1 fruit fly cellular context compared by ENCODE assay signal in genomic region chr2L:160581-161452, dm6.
TF ChIP-seq lines count a peak whose summit lies in the region.

No protein-coding gene starts in this region.

TF ChIP-seq in whole organism, embryonic, 481 proteins besides CTCF, POLR2A, EP300 and RAD21 (continued from another document and continues in another):
- TF ChIP-seq chn (GFP tag; optimal IDR thresholded peaks at IDR 0.05; lab: Kevin White, UChicago) (peak; percentile 24), gem (tag; optimal IDR thresholded peaks at IDR 0.05; lab: Kevin White, UChicago) (peak; percentile 6), mam (GFP tag; optimal IDR thresholded peaks at IDR 0.05; lab: Kevin White, UChicago) (no peak), CG2116 (GFP tag; optimal IDR thresholded peaks at IDR 0.05; lab: Kevin White, UChicago) (no peak), CG8281 (tag; optimal IDR thresholded peaks at IDR 0.05; lab: Kevin White, UChicago) (no peak), CG15479 (GFP tag; optimal IDR thresholded peaks at IDR 0.05; lab: Kevin White, UChicago) (peak; percentile 39), CG6791 (GFP tag; IDR thresholded peaks at IDR 0.05; lab: Robert Waterston, UW; ENCODE audit: partially characterized antibody) (no peak), CG7839 (tag; optimal IDR thresholded peaks at IDR 0.05; lab: Kevin White, UChicago) (peak; percentile 12), CG6854 (GFP tag; optimal IDR thresholded peaks at IDR 0.05; lab: Kevin White, UChicago) (peak; percentile 13), az2 (GFP tag; optimal IDR thresholded peaks at IDR 0.05; lab: Kevin White, UChicago) (no peak), ato (GFP tag; IDR thresholded peaks at IDR 0.05; lab: Robert Waterston, UW; ENCODE audit: partially characterized antibody) (no peak), CG17802 (tag; optimal IDR thresholded peaks at IDR 0.05; lab: Kevin White, UChicago) (no peak), Nf-YA (GFP tag; IDR thresholded peaks at IDR 0.05; lab: Robert Waterston, UW) (no peak), unpg (GFP tag; optimal IDR thresholded peaks at IDR 0.05; lab: Kevin White, UChicago) (no peak), CG13894 (tag; optimal IDR thresholded peaks at IDR 0.05; lab: Kevin White, UChicago) (peak; percentile 79), CG4854 (GFP tag; optimal IDR thresholded peaks at IDR 0.05; lab: Kevin White, UChicago) (no peak), CG18619 (GFP tag; optimal IDR thresholded peaks at IDR 0.05; lab: Kevin White, UChicago) (no peak), dysf (GFP tag; IDR thresholded peaks at IDR 0.05; lab: Robert Waterston, UW) (no peak), CG6813 (GFP tag; optimal IDR thresholded peaks at IDR 0.05; lab: Kevin White, UChicago) (no peak), Sin3A (optimal IDR thresholded peaks at IDR 0.05; lab: Kevin White, UChicago) (no peak), dpn (GFP tag; optimal IDR thresholded peaks at IDR 0.05; lab: Kevin White, UChicago) (no peak), CG18262 (tag; optimal IDR thresholded peaks at IDR 0.05; lab: Kevin White, UChicago) (no peak), C15 (GFP tag; IDR thresholded peaks at IDR 0.05; lab: Robert Waterston, UW) (no peak), ERR (GFP tag; optimal IDR thresholded peaks at IDR 0.05; lab: Kevin White, UChicago) (peak; percentile 22), MBD-R2 (GFP tag; IDR thresholded peaks at IDR 0.05; lab: Robert Waterston, UW) (no peak), amos (GFP tag; IDR thresholded peaks at IDR 0.05; lab: Robert Waterston, UW; ENCODE audit: partially characterized antibody) (no peak), gcm2 (GFP tag; optimal IDR thresholded peaks at IDR 0.05; lab: Kevin White, UChicago) (peak; percentile 57), ab (GFP tag; optimal IDR thresholded peaks at IDR 0.05; lab: Kevin White, UChicago) (no peak), caup (GFP tag; optimal IDR thresholded peaks at IDR 0.05; lab: Kevin White, UChicago; ENCODE audit: severe bottlenecking) (peak; percentile 48), en (GFP tag; optimal IDR thresholded peaks at IDR 0.05; lab: Kevin White, UChicago) (peak; percentile 19), repo (GFP tag; optimal IDR thresholded peaks at IDR 0.05; lab: Kevin White, UChicago) (no peak), kni (GFP tag; optimal IDR thresholded peaks at IDR 0.05; lab: Kevin White, UChicago) (peak; percentile 100), CG9727 (GFP tag; optimal IDR thresholded peaks at IDR 0.05; lab: Kevin White, UChicago) (peak; percentile 37), Atf3 (GFP tag; optimal IDR thresholded peaks at IDR 0.05; lab: Kevin White, UChicago) (no peak), CG17385 (GFP tag; optimal IDR thresholded peaks at IDR 0.05; lab: Kevin White, UChicago) (peak; percentile 37), z (GFP tag; IDR thresholded peaks at IDR 0.05; lab: Robert Waterston, UW) (no peak), GATAe (GFP tag; conservative IDR thresholded peaks at IDR 0.05; lab: Robert Waterston, UW) (no peak), CG43689 (GFP tag; IDR thresholded peaks at IDR 0.05; lab: Robert Waterston, UW) (no peak), CG2202 (tag; optimal IDR thresholded peaks at IDR 0.05; lab: Kevin White, UChicago) (no peak), CG11085 (GFP tag; IDR thresholded peaks at IDR 0.05; lab: Robert Waterston, UW) (no peak), cad (GFP tag; optimal IDR thresholded peaks at IDR 0.05; lab: Kevin White, UChicago) (no peak), CG13424 (tag; optimal IDR thresholded peaks at IDR 0.05; lab: Kevin White, UChicago) (peak; percentile 5), HmgZ (tag; optimal IDR thresholded peaks at IDR 0.05; lab: Kevin White, UChicago) (peak; percentile 78), CG10209 (GFP tag; optimal IDR thresholded peaks at IDR 0.05; lab: Kevin White, UChicago) (peak; percentile 6), pzg (GFP tag; optimal IDR thresholded peaks at IDR 0.05; lab: Kevin White, UChicago) (no peak), pho (GFP tag; optimal IDR thresholded peaks at IDR 0.05; lab: Kevin White, UChicago) (peak; percentile 40), ewg (GFP tag; optimal IDR thresholded peaks at IDR 0.05; lab: Kevin White, UChicago) (peak; percentile 96), tna (GFP tag; IDR thresholded peaks at IDR 0.05; lab: Robert Waterston, UW; ENCODE audit: partially characterized antibody) (no peak), kay (GFP tag; optimal IDR thresholded peaks at IDR 0.05; lab: Kevin White, UChicago) (no peak), Mad (GFP tag; optimal IDR thresholded peaks at IDR 0.05; lab: Kevin White, UChicago) (peak; percentile 5), CG34422 (GFP tag; IDR thresholded peaks at IDR 0.05; lab: Robert Waterston, UW) (no peak), CkIIα-i1 (GFP tag; IDR thresholded peaks at IDR 0.05; lab: Robert Waterston, UW) (no peak), Antp (GFP tag; optimal IDR thresholded peaks at IDR 0.05; lab: Kevin White, UChicago) (no peak), zf30C (GFP tag; optimal IDR thresholded peaks at IDR 0.05; lab: Kevin White, UChicago) (no peak), ham (GFP tag; IDR thresholded peaks at IDR 0.05; lab: Robert Waterston, UW) (no peak), CG3847 (GFP tag; IDR thresholded peaks at IDR 0.05; lab: Robert Waterston, UW) (no peak), Tbp (GFP tag; optimal IDR thresholded peaks at IDR 0.05; lab: Kevin White, UChicago) (no peak), fu2 (GFP tag; optimal IDR thresholded peaks at IDR 0.05; lab: Kevin White, UChicago) (no peak), corto (GFP tag; optimal IDR thresholded peaks at IDR 0.05; lab: Kevin White, UChicago) (peak; percentile 88), Nf-YB (GFP tag; optimal IDR thresholded peaks at IDR 0.05; lab: Kevin White, UChicago) (peak; percentile 59), CG33557 (GFP tag; optimal IDR thresholded peaks at IDR 0.05; lab: Kevin White, UChicago) (no peak), CG17361 (GFP tag; IDR thresholded peaks at IDR 0.05; lab: Robert Waterston, UW) (no peak), aop (GFP tag; IDR thresholded peaks at IDR 0.05; lab: Robert Waterston, UW) (no peak), Bdp1 (GFP tag; optimal IDR thresholded peaks at IDR 0.05; lab: Kevin White, UChicago) (peak; percentile 8), CG7928 (GFP tag; optimal IDR thresholded peaks at IDR 0.05; lab: Kevin White, UChicago) (no peak), yki (optimal IDR thresholded peaks at IDR 0.05; lab: Kevin White, UChicago) (no peak), CG1792 (GFP tag; optimal IDR thresholded peaks at IDR 0.05; lab: Kevin White, UChicago) (no peak), sc (optimal IDR thresholded peaks at IDR 0.05; lab: Kevin White, UChicago) (no peak), sc (GFP tag; optimal IDR thresholded peaks at IDR 0.05; lab: Kevin White, UChicago) (no peak), HLH54F (GFP tag; optimal IDR thresholded peaks at IDR 0.05; lab: Kevin White, UChicago) (no peak), H15 (GFP tag; IDR thresholded peaks at IDR 0.05; lab: Robert Waterston, UW) (no peak), CHES-1-like (GFP tag; optimal IDR thresholded peaks at IDR 0.05; lab: Kevin White, UChicago) (peak; percentile 45), salm (tag; optimal IDR thresholded peaks at IDR 0.05; lab: Kevin White, UChicago) (no peak), ken (GFP tag; IDR thresholded peaks at IDR 0.05; lab: Robert Waterston, UW) (no peak), otp (GFP tag; IDR thresholded peaks at IDR 0.05; lab: Robert Waterston, UW) (no peak), br (optimal IDR thresholded peaks at IDR 0.05; lab: Kevin White, UChicago) (no peak), slou (GFP tag; optimal IDR thresholded peaks at IDR 0.05; lab: Kevin White, UChicago) (no peak), eve (GFP tag; optimal IDR thresholded peaks at IDR 0.05; lab: Kevin White, UChicago) (peak in 1 of 2 experiments; percentile 86), CG7987 (GFP tag; optimal IDR thresholded peaks at IDR 0.05; lab: Kevin White, UChicago) (peak; percentile 10), Hmr (GFP tag; optimal IDR thresholded peaks at IDR 0.05; lab: Kevin White, UChicago) (peak; percentile 68), Xbp1 (GFP tag; optimal IDR thresholded peaks at IDR 0.05; lab: Kevin White, UChicago) (no peak), CG7357 (GFP tag; IDR thresholded peaks at IDR 0.05; lab: Robert Waterston, UW) (no peak), CG4820 (GFP tag; optimal IDR thresholded peaks at IDR 0.05; lab: Kevin White, UChicago) (no peak), MESR4 (GFP tag; optimal IDR thresholded peaks at IDR 0.05; lab: Kevin White, UChicago) (no peak), pros (GFP tag; optimal IDR thresholded peaks at IDR 0.05; lab: Kevin White, UChicago) (peak; percentile 99), vnd (GFP tag; IDR thresholded peaks at IDR 0.05; lab: Robert Waterston, UW; ENCODE audit: partially characterized antibody) (no peak), sim (GFP tag; IDR thresholded peaks at IDR 0.05; lab: Robert Waterston, UW) (no peak), gce (GFP tag; IDR thresholded peaks at IDR 0.05; lab: Robert Waterston, UW) (no peak), CG1832 (GFP tag; optimal IDR thresholded peaks at IDR 0.05; lab: Kevin White, UChicago) (peak; percentile 92), pb (GFP tag; optimal IDR thresholded peaks at IDR 0.05; lab: Kevin White, UChicago) (no peak), CG13775 (GFP tag; optimal IDR thresholded peaks at IDR 0.05; lab: Kevin White, UChicago) (no peak), CG10321 (GFP tag; IDR thresholded peaks at IDR 0.05; lab: Robert Waterston, UW) (no peak), Vsx1 (GFP tag; optimal IDR thresholded peaks at IDR 0.05; lab: Kevin White, UChicago) (no peak), CG14710 (tag; optimal IDR thresholded peaks at IDR 0.05; lab: Kevin White, UChicago) (no peak), Drgx (GFP tag; IDR thresholded peaks at IDR 0.05; lab: Robert Waterston, UW) (no peak), NFAT (GFP tag; IDR thresholded peaks at IDR 0.05; lab: Robert Waterston, UW) (no peak), E2f1 (GFP tag; IDR thresholded peaks at IDR 0.05; lab: Robert Waterston, UW) (no peak), CG1529 (GFP tag; optimal IDR thresholded peaks at IDR 0.05; lab: Kevin White, UChicago) (no peak), lmd (GFP tag; IDR thresholded peaks at IDR 0.05; lab: Robert Waterston, UW) (no peak), CG15601 (tag; optimal IDR thresholded peaks at IDR 0.05; lab: Kevin White, UChicago) (peak; percentile 32), bigmax (GFP tag; optimal IDR thresholded peaks at IDR 0.05; lab: Kevin White, UChicago) (no peak), Poxn (GFP tag; IDR thresholded peaks at IDR 0.05; lab: Robert Waterston, UW) (no peak), CG17568 (GFP tag; optimal IDR thresholded peaks at IDR 0.05; lab: Kevin White, UChicago) (peak; percentile 52), nerfin-1 (tag; optimal IDR thresholded peaks at IDR 0.05; lab: Kevin White, UChicago) (peak; percentile 31), Oaz (GFP tag; IDR thresholded peaks at IDR 0.05; lab: Robert Waterston, UW) (no peak), Doc2 (GFP tag; IDR thresholded peaks at IDR 0.05; lab: Robert Waterston, UW) (no peak), slbo (GFP tag; IDR thresholded peaks at IDR 0.05; lab: Robert Waterston, UW) (no peak), Ets97D (GFP tag; optimal IDR thresholded peaks at IDR 0.05; lab: Kevin White, UChicago) (no peak), CG9817 (tag; optimal IDR thresholded peaks at IDR 0.05; lab: Kevin White, UChicago) (peak; percentile 17), CG33213 (GFP tag; optimal IDR thresholded peaks at IDR 0.05; lab: Kevin White, UChicago) (no peak), Hr3 (GFP tag; optimal IDR thresholded peaks at IDR 0.05; lab: Kevin White, UChicago) (no peak), lola (GFP tag; optimal IDR thresholded peaks at IDR 0.05; lab: Kevin White, UChicago) (peak in 1 of 3 experiments; percentile 18), CoRest (tag; optimal IDR thresholded peaks at IDR 0.05; lab: Kevin White, UChicago) (no peak), trh (GFP tag; optimal IDR thresholded peaks at IDR 0.05; lab: Kevin White, UChicago) (no peak), BtbVII (GFP tag; optimal IDR thresholded peaks at IDR 0.05; lab: Kevin White, UChicago) (peak; percentile 43), PHDP (tag; optimal IDR thresholded peaks at IDR 0.05; lab: Kevin White, UChicago) (no peak), BEAF-32 (GFP tag; optimal IDR thresholded peaks at IDR 0.05; lab: Kevin White, UChicago) (no peak), CG12104 (GFP tag; optimal IDR thresholded peaks at IDR 0.05; lab: Kevin White, UChicago) (no peak), CG6654 (GFP tag; optimal IDR thresholded peaks at IDR 0.05; lab: Kevin White, UChicago) (no peak), jing (GFP tag; optimal IDR thresholded peaks at IDR 0.05; lab: Kevin White, UChicago) (no peak), CG17829 (tag; optimal IDR thresholded peaks at IDR 0.05; lab: Kevin White, UChicago) (peak; percentile 43), bcd (GFP tag; optimal IDR thresholded peaks at IDR 0.05; lab: Kevin White, UChicago) (peak; percentile 22), odd (GFP tag; optimal IDR thresholded peaks at IDR 0.05; lab: Kevin White, UChicago) (no peak), fru (optimal IDR thresholded peaks at IDR 0.05; lab: Kevin White, UChicago) (no peak), cg (GFP tag; optimal IDR thresholded peaks at IDR 0.05; lab: Kevin White, UChicago) (peak; percentile 91), CG9215 (GFP tag; IDR thresholded peaks at IDR 0.05; lab: Robert Waterston, UW) (no peak), ase (GFP tag; IDR thresholded peaks at IDR 0.05; lab: Robert Waterston, UW) (no peak), CG8944 (GFP tag; optimal IDR thresholded peaks at IDR 0.05; lab: Kevin White, UChicago) (no peak), CG2875 (GFP tag; optimal IDR thresholded peaks at IDR 0.05; lab: Kevin White, UChicago) (no peak), Dref (GFP tag; IDR thresholded peaks at IDR 0.05; lab: Robert Waterston, UW) (no peak), ash1 (GFP tag; optimal IDR thresholded peaks at IDR 0.05; lab: Kevin White, UChicago) (peak; percentile 71), CG5180 (GFP tag; optimal IDR thresholded peaks at IDR 0.05; lab: Kevin White, UChicago) (no peak), CG30403 (GFP tag; optimal IDR thresholded peaks at IDR 0.05; lab: Kevin White, UChicago) (peak; percentile 9), CG3281 (GFP tag; optimal IDR thresholded peaks at IDR 0.05; lab: Kevin White, UChicago) (no peak), croc (GFP tag; conservative IDR thresholded peaks at IDR 0.05; lab: Robert Waterston, UW) (no peak; the same call in 2 of the 3 replicates), inv (GFP tag; IDR thresholded peaks at IDR 0.05; lab: Robert Waterston, UW; ENCODE audit: partially characterized antibody) (no peak), kah (GFP tag; optimal IDR thresholded peaks at IDR 0.05; lab: Kevin White, UChicago) (no peak), pum (GFP tag; optimal IDR thresholded peaks at IDR 0.05; lab: Kevin White, UChicago) (no peak), row (GFP tag; IDR thresholded peaks at IDR 0.05; lab: Robert Waterston, UW) (no peak), CG12769 (tag; optimal IDR thresholded peaks at IDR 0.05; lab: Kevin White, UChicago) (peak; percentile 89)
